Worm (Caenorhabditis elegans) whole organism, young adult: ENCODE data around the gene ska-3.

Experiments used
- C06A6.2 ChIP-seq: fragments of 200-800 bp; sonication (Bioruptor generic); conservative IDR thresholded peaks from 2 replicates; pipeline ENCODE4 v1.3.6; 2022; ENCODE audit warnings: missing genetic modification characterization, missing compliant biosample characterization
- C17E4.6 ChIP-seq: fragments of 200-800 bp; sonication (Bioruptor generic); IDR thresholded peaks from 2 replicates; pipeline ENCODE4 v1.3.6; 2022; ENCODE audit warnings: missing genetic modification reagents, missing genetic modification characterization, missing compliant biosample characterization
- F49E8.2 ChIP-seq: sonication (generic microtip); optimal IDR thresholded peaks from 3 replicates; lab custom pipeline; 2017; ENCODE audit warnings: missing genetic modification characterization, mild to moderate bottlenecking, missing compliant biosample characterization, antibody characterized with exemption, moderate library complexity; ENCODE audit not compliant: insufficient read depth
- K11D2.4 ChIP-seq: fragments of 200-800 bp; sonication (Bioruptor generic); IDR thresholded peaks from 2 replicates; pipeline ENCODE4 v1.3.6; 2022; ENCODE audit warnings: missing genetic modification reagents, missing genetic modification characterization, missing compliant biosample characterization
- Y95B8A.8 ChIP-seq: fragments of 200-800 bp; sonication (Bioruptor generic); IDR thresholded peaks from 2 replicates; pipeline ENCODE4 v1.3.6; 2022; ENCODE audit warnings: missing genetic modification reagents, missing genetic modification characterization, missing compliant biosample characterization
- ama-1 ChIP-seq, 3 experiments: fragments of 150-350 bp in 1 of 3; sonication (generic microtip) in 2 of 3; optimal IDR thresholded peaks; 2 replicates each; lab custom pipeline; 2014 to 2018; ENCODE audit warnings: missing biosample characterization in 2 of 3, missing genetic modification characterization in 2 of 3, missing genetic modification reagents in 2 of 3
- bed-2 ChIP-seq: fragments of 200-800 bp; sonication (Bioruptor generic); IDR thresholded peaks from 2 replicates; pipeline ENCODE4 v1.3.6; 2022; ENCODE audit warnings: missing genetic modification reagents, missing genetic modification characterization, missing compliant biosample characterization
- lag-1 ChIP-seq: fragments of 200-800 bp; sonication (Bioruptor generic); IDR thresholded peaks from 2 replicates; pipeline ENCODE4 v1.3.6; 2022; ENCODE audit warnings: missing genetic modification reagents, missing genetic modification characterization, missing compliant biosample characterization
- lir-1 ChIP-seq: fragments of 200-800 bp; sonication (Bioruptor generic); conservative IDR thresholded peaks from 2 replicates; pipeline ENCODE4 v1.3.6; 2022; ENCODE audit warnings: missing genetic modification reagents, missing genetic modification characterization, missing compliant biosample characterization
- nfya-1 ChIP-seq: sonication (generic microtip); optimal IDR thresholded peaks from 2 replicates; lab custom pipeline; 2017; ENCODE audit warnings: antibody characterized with exemption, missing compliant biosample characterization, missing genetic modification characterization, borderline replicate concordance; ENCODE audit not compliant: insufficient read depth
- unc-130 ChIP-seq: sonication (generic microtip); optimal IDR thresholded peaks from 2 replicates; lab custom pipeline; 2016; ENCODE audit warnings: missing genetic modification reagents, missing genetic modification characterization, missing compliant biosample characterization
- xnd-1 ChIP-seq: sonication (generic microtip); optimal IDR thresholded peaks from 2 replicates; lab custom pipeline; 2016; ENCODE audit warnings: missing genotype, missing genetic modification reagents, missing genetic modification characterization, missing compliant biosample characterization

- TF ChIP-seq nfya-1 (tag; lab: Kevin White, UChicago) (no peak), unc-130 (no peak), ama-1 (optimal IDR thresholded peaks at IDR 0.05; lab: Kevin White, UChicago) (no peak), ama-1 (GFP tag; optimal IDR thresholded peaks at IDR 0.05; lab: Kevin White, UChicago) (no peak), xnd-1 (tag; lab: Kevin White, UChicago) (no peak), bed-2 (GFP tag; lab: Robert Waterston, UW) (no peak), C06A6.2 (no peak), F49E8.2 (no peak), C17E4.6 (GFP tag; lab: Robert Waterston, UW) (no peak), K11D2.4 (no peak), Y95B8A.8 (GFP tag; lab: Robert Waterston, UW) (no peak), lag-1 (GFP tag; lab: Robert Waterston, UW) (no peak), lir-1 (no peak)
Measured at ce11 chrIII:5709224-5709623, 30.4 kb upstream of the ska-3 start, which contains the start of gene hpo-28.
